Fruit fly (Drosophila melanogaster): ENCODE data around the gene gny.
A peak's percentile ranks its signal among the peaks of the same experiment; 100 is the strongest.

gny gene

dm6 chr2L:10375464-10376236 is 4.3 kb upstream of the gny start, which contains the start of the genes CG33303 and dpr19 (continued):
- TF ChIP-seq bigmax (GFP tag; optimal IDR thresholded peaks at IDR 0.05) (peak; percentile 95), insv (GFP tag; optimal IDR thresholded peaks at IDR 0.05) (peak in 1 of 2 experiments; percentile 30), CG13894 (tag; optimal IDR thresholded peaks at IDR 0.05) (peak; percentile 72), CG11696 (GFP tag; IDR thresholded peaks at IDR 0.05) (peak; percentile 63; the same call in 1 of the 2 replicates), caup (GFP tag; optimal IDR thresholded peaks at IDR 0.05; ENCODE audit: severe bottlenecking) (peak; percentile 74), phol (tag; optimal IDR thresholded peaks at IDR 0.05) (peak; percentile 90), Tbp (GFP tag; optimal IDR thresholded peaks at IDR 0.05) (no peak), Ssrp (tag; optimal IDR thresholded peaks at IDR 0.05) (peak; percentile 77), Hmx (GFP tag; optimal IDR thresholded peaks at IDR 0.05) (no peak), cg (GFP tag; optimal IDR thresholded peaks at IDR 0.05) (no peak), onecut (GFP tag; IDR thresholded peaks at IDR 0.05) (peak; percentile 89), CG12659 (GFP tag; optimal IDR thresholded peaks at IDR 0.05) (peak; percentile 86), jigr1 (GFP tag; IDR thresholded peaks at IDR 0.05) (no peak), CG6689 (GFP tag; IDR thresholded peaks at IDR 0.05) (peak; percentile 68), seq (GFP tag; IDR thresholded peaks at IDR 0.05) (0 out of 2 replicates have a peak, but pooled peaks have one; percentile 7), CG18476 (GFP tag; optimal IDR thresholded peaks at IDR 0.05) (no peak), mld (GFP tag; IDR thresholded peaks at IDR 0.05; ENCODE audit: partially characterized antibody) (no peak), sug (tag; optimal IDR thresholded peaks at IDR 0.05) (peak; percentile 79), CG12744 (GFP tag; optimal IDR thresholded peaks at IDR 0.05) (no peak), rib (GFP tag; IDR thresholded peaks at IDR 0.05) (no peak), CG10543 (GFP tag; optimal IDR thresholded peaks at IDR 0.05) (no peak), zf30C (GFP tag; optimal IDR thresholded peaks at IDR 0.05) (no peak), luna (GFP tag; optimal IDR thresholded peaks at IDR 0.05) (no peak), CG9727 (GFP tag; optimal IDR thresholded peaks at IDR 0.05) (peak; percentile 83), fru (optimal IDR thresholded peaks at IDR 0.05) (no peak), CG13424 (tag; optimal IDR thresholded peaks at IDR 0.05) (peak; percentile 89), al (GFP tag; IDR thresholded peaks at IDR 0.05) (no peak; the same call in 1 of the 2 replicates), Lim3 (GFP tag; IDR thresholded peaks at IDR 0.05) (no peak), Kr (GFP tag; optimal IDR thresholded peaks at IDR 0.05) (no peak), CG4328 (GFP tag; optimal IDR thresholded peaks at IDR 0.05) (peak; percentile 74), Xbp1 (GFP tag; optimal IDR thresholded peaks at IDR 0.05) (peak; percentile 76), Drgx (GFP tag; IDR thresholded peaks at IDR 0.05) (peak; percentile 41; the same call in 1 of the 2 replicates), maf-S (GFP tag; optimal IDR thresholded peaks at IDR 0.05) (no peak), CG10654 (GFP tag; optimal IDR thresholded peaks at IDR 0.05) (peak; percentile 29), CG17385 (GFP tag; optimal IDR thresholded peaks at IDR 0.05) (peak; percentile 74), CG14050 (GFP tag; IDR thresholded peaks at IDR 0.05) (no peak; the same call in 2 of the 3 replicates), CG15269 (tag; optimal IDR thresholded peaks at IDR 0.05) (peak; percentile 87), eve (GFP tag; optimal IDR thresholded peaks at IDR 0.05) (no peak), CG34422 (GFP tag; IDR thresholded peaks at IDR 0.05) (peak; percentile 87; the same call in 2 of the 3 replicates), br (optimal IDR thresholded peaks at IDR 0.05) (no peak), H2.0 (GFP tag; IDR thresholded peaks at IDR 0.05) (peak; percentile 35; the same call in 1 of the 2 replicates), NfI (GFP tag; optimal IDR thresholded peaks at IDR 0.05) (peak; percentile 45), CG6854 (GFP tag; optimal IDR thresholded peaks at IDR 0.05) (peak; percentile 66), grn (GFP tag; optimal IDR thresholded peaks at IDR 0.05) (no peak), bab2 (GFP tag; optimal IDR thresholded peaks at IDR 0.05) (no peak), CG14710 (tag; optimal IDR thresholded peaks at IDR 0.05) (peak; percentile 90), CTCF (GFP tag; optimal IDR thresholded peaks at IDR 0.05) (peak; percentile 15), Optix (GFP tag; IDR thresholded peaks at IDR 0.05) (no peak), pfk (GFP tag; optimal IDR thresholded peaks at IDR 0.05) (peak; percentile 61), CG15479 (GFP tag; optimal IDR thresholded peaks at IDR 0.05) (no peak), ara (GFP tag; IDR thresholded peaks at IDR 0.05) (peak; percentile 57; the same call in 1 of the 2 replicates)
